Worm (Caenorhabditis elegans): Measurements from ENCODE around the gene math-8.
"Not testable (repeated sequence)": the region's sequence is repeated elsewhere in the genome, so short reads cannot be mapped to it uniquely, and the experiment has no call there.

Gene math-8

ce11 chrII:1869120-1869519 lies 19.9 kb downstream of the math-8 start, which contains the start of gene math-14:
math-14 (plus strand) TSS chrII:1869420.
- TF ChIP-seq daf-16 (GFP tag; optimal IDR thresholded peaks at IDR 0.05) (no peak), daf-16 (tag; optimal IDR thresholded peaks at IDR 0.05) (peak; percentile 24), cey-2 (tag; optimal IDR thresholded peaks at IDR 0.05; ENCODE audit: borderline replicate concordance, insufficient read depth) (no peak)

- TF ChIP-seq snpc-1.2 (GFP tag; IDR thresholded peaks at IDR 0.05) (no peak), daf-16 (GFP tag; optimal IDR thresholded peaks at IDR 0.05) (no peak), daf-16 (tag; optimal IDR thresholded peaks at IDR 0.05) (no peak), pqm-1 (tag; optimal IDR thresholded peaks at IDR 0.05) (peak; percentile 72), F26F4.8 (GFP tag; conservative IDR thresholded peaks at IDR 0.05) (no peak), nhr-28 (tag; optimal IDR thresholded peaks at IDR 0.05) (peak; percentile 53), madf-9 (GFP tag; conservative IDR thresholded peaks at IDR 0.05) (no peak), lsy-2 (tag; optimal IDR thresholded peaks at IDR 0.05) (no peak), spr-1 (tag; optimal IDR thresholded peaks at IDR 0.05) (no peak), nhr-77 (tag; optimal IDR thresholded peaks at IDR 0.05) (no peak), ceh-20 (GFP tag; IDR thresholded peaks at IDR 0.05) (no peak), saeg-2 (GFP tag; IDR thresholded peaks at IDR 0.05) (no peak), rbr-2 (tag; optimal IDR thresholded peaks at IDR 0.05) (no peak), set-16 (GFP tag; IDR thresholded peaks at IDR 0.05) (no peak)
Measured at ce11 chrII:1865683-1866431, 23.1 kb downstream of the math-8 start, which contains the start of gene math-15. math-15 (plus strand) TSS chrII:1866381.

- TF ChIP-seq Y5F2A.4 (GFP tag; optimal IDR thresholded peaks at IDR 0.05) (no peak), lim-7 (GFP tag; IDR thresholded peaks at IDR 0.05) (no peak), egl-27 (tag; optimal IDR thresholded peaks at IDR 0.05) (no peak), fkh-10 (GFP tag; optimal IDR thresholded peaks at IDR 0.05) (no peak), nhr-28 (tag; optimal IDR thresholded peaks at IDR 0.05) (no peak), dve-1 (tag; optimal IDR thresholded peaks at IDR 0.05; ENCODE audit: insufficient read depth) (no peak), dmd-9 (GFP tag; IDR thresholded peaks at IDR 0.05) (no peak), ztf-11 (tag; optimal IDR thresholded peaks at IDR 0.05) (no peak), nhr-111 (GFP tag; optimal IDR thresholded peaks at IDR 0.05) (no peak), mdt-29 (GFP tag; IDR thresholded peaks at IDR 0.05) (no peak), F49E8.2 (tag; optimal IDR thresholded peaks at IDR 0.05; ENCODE audit: borderline replicate concordance) (no peak), snpc-1.2 (GFP tag; IDR thresholded peaks at IDR 0.05) (no peak), dmd-6 (GFP tag; IDR thresholded peaks at IDR 0.05) (no peak), mxl-3 (GFP tag; optimal IDR thresholded peaks at IDR 0.05) (no peak), T26A8.4 (GFP tag; IDR thresholded peaks at IDR 0.05) (no peak), unc-39 (tag; optimal IDR thresholded peaks at IDR 0.05) (no peak), pqm-1 (tag; optimal IDR thresholded peaks at IDR 0.05) (no peak), zfp-3 (GFP tag; conservative IDR thresholded peaks at IDR 0.05) (no peak), zip-2 (tag; optimal IDR thresholded peaks at IDR 0.05) (no peak)
Measured at ce11 chrII:1864278-1864677, 24.7 kb downstream of the math-8 start, which contains the start of gene C16C4.17. C16C4.17 (plus strand) TSS chrII:1864578.

ce11 chrII:1862334-1862733 lies 26.6 kb downstream of the math-8 start, which contains the start of gene fbxb-98:
fbxb-98 (plus strand) TSS chrII:1862634.
- TF ChIP-seq F37D6.2 (tag; optimal IDR thresholded peaks at IDR 0.05); ZK337.2 (GFP tag; IDR thresholded peaks at IDR 0.05); nhr-111 (GFP tag; optimal IDR thresholded peaks at IDR 0.05): not testable (repeated sequence)
